Worm (Caenorhabditis elegans) whole organism, L4 larva: ENCODE results near the gene hphd-1.

Source experiments
- D1046.2 ChIP-seq: fragments of 200-800 bp; sonication (Bioruptor generic); IDR thresholded peaks from 2 replicates; pipeline ENCODE4 v1.3.6; 2022; ENCODE audit warnings: missing genetic modification characterization, missing compliant biosample characterization
- F26F4.8 ChIP-seq: fragments of 200-800 bp; sonication (Bioruptor generic); conservative IDR thresholded peaks from 2 replicates; pipeline ENCODE4 v1.3.6; 2022; ENCODE audit warnings: missing genetic modification characterization, missing compliant biosample characterization
- F37D6.2 ChIP-seq: sonication (generic microtip); optimal IDR thresholded peaks from 2 replicates; lab custom pipeline; 2016; ENCODE audit warnings: mild to moderate bottlenecking, missing genetic modification characterization, missing compliant biosample characterization
- F44E2.7 ChIP-seq: fragments of 200-800 bp; sonication (Bioruptor generic); IDR thresholded peaks from 2 replicates; pipeline ENCODE4 v2.1.2; 2022; ENCODE audit warnings: missing genetic modification characterization, missing compliant biosample characterization
- T26A8.4 ChIP-seq: fragments of 200-800 bp; sonication (Bioruptor generic); IDR thresholded peaks from 2 replicates; pipeline ENCODE4 v1.3.6; 2022; ENCODE audit warnings: missing genetic modification characterization, missing compliant biosample characterization
- Y5F2A.4 ChIP-seq: fragments of 200-800 bp; sonication (Bioruptor generic); optimal IDR thresholded peaks from 2 replicates; lab custom pipeline; 2018; ENCODE audit warnings: mild to moderate bottlenecking, missing genetic modification characterization, missing compliant biosample characterization
- attf-4 ChIP-seq: sonication (generic microtip); optimal IDR thresholded peaks from 3 replicates; lab custom pipeline; 2017; ENCODE audit warnings: missing biosample characterization, missing genetic modification characterization
- ceh-20 ChIP-seq: fragments of 200-800 bp; sonication (Bioruptor generic); IDR thresholded peaks from 2 replicates; pipeline ENCODE4 v1.3.6; 2022; ENCODE audit warnings: missing genetic modification reagents, missing genetic modification characterization, missing compliant biosample characterization
- ceh-28 ChIP-seq: fragments of 150-350 bp; optimal IDR thresholded peaks from 2 replicates; lab custom pipeline; 2014; ENCODE audit warnings: missing biosample characterization, missing genetic modification reagents, missing genetic modification characterization
- ceh-44 ChIP-seq: fragments of 200-800 bp; sonication (Bioruptor generic); IDR thresholded peaks from 2 replicates; pipeline ENCODE4 v1.3.6; 2022; ENCODE audit warnings: missing genetic modification reagents, missing genetic modification characterization, missing compliant biosample characterization
- ceh-82 ChIP-seq: sonication (generic microtip); optimal IDR thresholded peaks from 2 replicates; lab custom pipeline; 2017; ENCODE audit warnings: missing biosample characterization, missing genetic modification characterization
- daf-12 ChIP-seq: fragments of 150-350 bp; optimal IDR thresholded peaks from 2 replicates; lab custom pipeline; 2014; ENCODE audit warnings: missing biosample characterization, missing genetic modification reagents, missing genetic modification characterization
- daf-8 ChIP-seq: fragments of 200-800 bp; sonication (Bioruptor generic); IDR thresholded peaks from 2 replicates; pipeline ENCODE4 v1.3.6; 2022; ENCODE audit warnings: missing genetic modification characterization, missing compliant biosample characterization
- duxl-1 ChIP-seq: sonication (generic microtip); optimal IDR thresholded peaks from 2 replicates; lab custom pipeline; 2016; ENCODE audit warnings: mild to moderate bottlenecking, missing genetic modification characterization, moderate library complexity, missing compliant biosample characterization; ENCODE audit not compliant: poor library complexity
- dve-1 ChIP-seq: sonication (generic microtip); optimal IDR thresholded peaks from 2 replicates; lab custom pipeline; 2017; ENCODE audit warnings: antibody characterized with exemption, mild to moderate bottlenecking, missing genetic modification characterization, missing compliant biosample characterization; ENCODE audit not compliant: insufficient read depth
- egl-43 ChIP-seq: fragments of 200-800 bp; sonication (Bioruptor generic); IDR thresholded peaks from 2 replicates; pipeline ENCODE4 v1.3.6; 2022; ENCODE audit warnings: missing genetic modification reagents, missing genetic modification characterization, missing compliant biosample characterization
- hmg-1.1 ChIP-seq: fragments of 200-800 bp; sonication (Bioruptor generic); IDR thresholded peaks from 2 replicates; pipeline ENCODE4 v1.3.6; 2022; ENCODE audit warnings: missing genetic modification reagents, missing genetic modification characterization, missing compliant biosample characterization
- jun-1 ChIP-seq: fragments of 150-350 bp; optimal IDR thresholded peaks from 2 replicates; lab custom pipeline; 2014; ENCODE audit warnings: missing biosample characterization, missing genetic modification reagents, missing genetic modification characterization
- lin-29 ChIP-seq: fragments of 200-800 bp; sonication (Bioruptor generic); IDR thresholded peaks from 2 replicates; pipeline ENCODE4 v1.3.6; 2022; ENCODE audit warnings: missing genetic modification reagents, missing genetic modification characterization, missing compliant biosample characterization
- lin-39 ChIP-seq: fragments of 150-350 bp; optimal IDR thresholded peaks from 2 replicates; lab custom pipeline; 2014; ENCODE audit warnings: missing biosample characterization, missing genetic modification reagents, missing genetic modification characterization
- mxl-2 ChIP-seq: fragments of 200-800 bp; sonication (Bioruptor generic); conservative IDR thresholded peaks from 2 replicates; pipeline ENCODE4 v1.3.6; 2022; ENCODE audit warnings: missing genetic modification reagents, missing genetic modification characterization, missing compliant biosample characterization
- mxl-3 ChIP-seq: fragments of 200-800 bp; sonication (Bioruptor generic); optimal IDR thresholded peaks from 2 replicates; lab custom pipeline; 2018; ENCODE audit warnings: mild to moderate bottlenecking, missing genetic modification characterization, missing compliant biosample characterization
- nhr-10 ChIP-seq: fragments of 150-350 bp; optimal IDR thresholded peaks from 2 replicates; lab custom pipeline; 2014; ENCODE audit warnings: missing biosample characterization, missing genetic modification characterization
- nhr-11 ChIP-seq: fragments of 150-350 bp; optimal IDR thresholded peaks from 2 replicates; lab custom pipeline; 2014; ENCODE audit warnings: missing biosample characterization, missing genetic modification characterization
- nhr-111 ChIP-seq: fragments of 200-800 bp; sonication (Bioruptor generic); optimal IDR thresholded peaks from 2 replicates; lab custom pipeline; 2018; ENCODE audit warnings: mild to moderate bottlenecking, missing genetic modification characterization, missing compliant biosample characterization
- nhr-237 ChIP-seq: sonication (generic microtip); optimal IDR thresholded peaks from 2 replicates; lab custom pipeline; 2017; ENCODE audit warnings: missing biosample characterization, missing genetic modification characterization
- nhr-25 ChIP-seq: sonication (generic microtip); optimal IDR thresholded peaks from 2 replicates; lab custom pipeline; 2017; ENCODE audit warnings: missing genetic modification characterization, mild to moderate bottlenecking, missing compliant biosample characterization, antibody characterized with exemption, moderate library complexity, borderline replicate concordance; ENCODE audit not compliant: insufficient read depth
- nhr-42 ChIP-seq: fragments of 200-800 bp; sonication (Bioruptor generic); IDR thresholded peaks from 2 replicates; pipeline ENCODE4 v1.3.6; 2022; ENCODE audit warnings: missing genetic modification characterization, missing compliant biosample characterization
- nhr-77 ChIP-seq: fragments of 150-350 bp; optimal IDR thresholded peaks from 2 replicates; lab custom pipeline; 2014; ENCODE audit warnings: missing biosample characterization, missing genetic modification characterization
- pha-4 ChIP-seq, 2 experiments: fragments of 150-350 bp in 1 of 2; fragments of 200-800 bp in 1 of 2; sonication (Bioruptor generic) in 1 of 2; IDR thresholded peaks in 1 of 2; optimal IDR thresholded peaks in 1 of 2; 2 replicates each; pipeline versions ENCODE4 v1.3.6 to Lab custom; 2014 to 2022; ENCODE audit warnings: missing genetic modification characterization in 2 of 2, missing genetic modification reagents in 2 of 2, missing biosample characterization in 1 of 2, missing compliant biosample characterization in 1 of 2
- rbr-2 ChIP-seq: sonication (generic microtip); optimal IDR thresholded peaks from 2 replicates; lab custom pipeline; 2016; ENCODE audit warnings: missing genotype, missing genetic modification characterization, missing compliant biosample characterization
- sdz-12 ChIP-seq: fragments of 200-800 bp; sonication (Bioruptor generic); optimal IDR thresholded peaks from 2 replicates; lab custom pipeline; 2018; ENCODE audit warnings: mild to moderate bottlenecking, missing genetic modification characterization, missing compliant biosample characterization
- skn-1 ChIP-seq: fragments of 150-350 bp; optimal IDR thresholded peaks from 2 replicates; lab custom pipeline; 2014; ENCODE audit warnings: missing biosample characterization, missing genetic modification characterization
- snpc-1.2 ChIP-seq: fragments of 200-800 bp; sonication (Bioruptor generic); IDR thresholded peaks from 2 replicates; pipeline ENCODE4 v1.3.6; 2022; ENCODE audit warnings: missing genetic modification reagents, missing genetic modification characterization, missing compliant biosample characterization
- spr-3 ChIP-seq: fragments of 200-800 bp; sonication (Bioruptor generic); optimal IDR thresholded peaks from 2 replicates; lab custom pipeline; 2018; ENCODE audit warnings: mild to moderate bottlenecking, missing genetic modification characterization, missing compliant biosample characterization
- tag-97 ChIP-seq: fragments of 200-800 bp; sonication (Bioruptor generic); IDR thresholded peaks from 2 replicates; pipeline ENCODE4 v1.3.6; 2022; ENCODE audit warnings: missing genetic modification characterization, missing compliant biosample characterization
- unc-62 ChIP-seq, 3 experiments: fragments of 150-350 bp in 1 of 3; sonication (generic microtip); optimal IDR thresholded peaks in 2 of 3; peaks in 1 of 3; 1 replicate in 1 of 3; 2 replicates in 2 of 3; lab custom pipeline; 2014 to 2017; ENCODE audit warnings: missing biosample characterization in 3 of 3, missing genetic modification characterization in 3 of 3, missing genetic modification reagents in 3 of 3, missing genotype in 1 of 3
- zag-1 ChIP-seq: fragments of 150-350 bp; optimal IDR thresholded peaks from 2 replicates; lab custom pipeline; 2014; ENCODE audit warnings: missing biosample characterization, missing genetic modification characterization
- ztf-7 ChIP-seq: fragments of 150-350 bp; optimal IDR thresholded peaks from 2 replicates; lab custom pipeline; 2014; ENCODE audit warnings: missing biosample characterization, missing genetic modification characterization

Gene hphd-1

DNA sequence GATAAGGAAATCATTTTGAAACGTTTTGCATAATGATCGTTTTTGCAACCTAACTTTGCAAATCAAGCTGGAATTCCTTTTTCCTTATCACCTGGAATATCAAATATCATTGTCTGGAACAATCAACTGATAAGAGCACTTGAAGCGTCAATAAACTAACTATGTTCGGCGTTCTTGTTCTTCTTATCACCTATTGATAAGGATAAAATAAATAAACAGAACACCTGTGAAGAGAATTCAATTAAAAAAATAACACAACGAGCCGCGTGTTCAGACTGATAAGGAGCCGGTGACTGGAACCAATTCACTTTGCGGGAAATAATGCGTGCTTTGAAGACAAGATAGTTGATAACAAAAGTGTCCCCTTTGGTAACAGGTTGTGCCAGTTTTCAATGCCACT lies 16.2 kb downstream of the hphd-1 start, which contains the start of gene cyd-1 (continued):
- TF ChIP-seq dve-1 (tag; lab: Kevin White, UChicago) (peak; percentile 89), ceh-28 (tag; lab: Kevin White, UChicago) (no peak), zag-1 (no peak), hmg-1.1 (GFP tag; lab: Robert Waterston, UW) (no peak), ceh-44 (GFP tag; lab: Robert Waterston, UW) (no peak), F37D6.2 (tag; lab: Kevin White, UChicago) (no peak), F44E2.7 (GFP tag; lab: Robert Waterston, UW) (no peak), nhr-77 (peak; percentile 86), snpc-1.2 (no peak), skn-1 (tag; lab: Kevin White, UChicago) (no peak), lin-39 (tag; lab: Kevin White, UChicago) (no peak), lin-29 (GFP tag; lab: Robert Waterston, UW) (no peak), daf-12 (tag; lab: Kevin White, UChicago) (no peak), F26F4.8 (GFP tag; lab: Robert Waterston, UW) (no peak), sdz-12 (GFP tag; lab: Kevin White, UChicago) (no peak), ztf-7 (tag; lab: Kevin White, UChicago) (no peak), jun-1 (tag; lab: Kevin White, UChicago) (no peak), mxl-2 (GFP tag; lab: Robert Waterston, UW) (no peak), spr-3 (GFP tag; lab: Kevin White, UChicago) (no peak), nhr-10 (tag; lab: Kevin White, UChicago) (peak; percentile 12), Y5F2A.4 (GFP tag; lab: Kevin White, UChicago) (no peak)

DNA sequence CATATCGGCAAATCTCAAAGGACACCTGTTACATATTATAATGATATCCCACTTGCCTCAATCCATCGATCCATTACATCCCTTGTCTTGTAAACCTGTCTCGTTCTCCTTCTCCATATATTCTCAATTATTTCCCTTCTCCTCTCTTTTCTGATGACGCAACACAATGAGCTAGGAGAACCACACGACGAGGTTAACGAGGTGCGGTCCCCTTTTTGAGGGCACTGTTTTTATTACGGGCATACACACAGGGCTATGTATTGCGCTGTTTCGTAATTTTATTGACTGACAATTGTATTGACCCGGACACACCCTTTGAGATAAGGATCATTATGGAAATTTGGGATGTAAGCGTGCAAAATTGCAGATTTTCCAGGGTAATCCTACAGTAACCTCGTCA lies 17.7 kb downstream of the hphd-1 start:
- no peak for TF ChIP-seq duxl-1 (tag; lab: Kevin White, UChicago)
- TF ChIP-seq unc-62 (GFP tag; optimal IDR thresholded peaks at IDR 0.05 in 1 of 2; lab: Kevin White, UChicago) = peak in 1 of 2 experiments; percentile 0
- TF ChIP-seq unc-62 (tag; optimal IDR thresholded peaks at IDR 0.05; lab: Kevin White, UChicago) = no peak
- no peak for TF ChIP-seq nhr-237 (tag; lab: Kevin White, UChicago)
- TF ChIP-seq daf-8 = no peak
- TF ChIP-seq, all 104 proteins: peak for 1

DNA sequence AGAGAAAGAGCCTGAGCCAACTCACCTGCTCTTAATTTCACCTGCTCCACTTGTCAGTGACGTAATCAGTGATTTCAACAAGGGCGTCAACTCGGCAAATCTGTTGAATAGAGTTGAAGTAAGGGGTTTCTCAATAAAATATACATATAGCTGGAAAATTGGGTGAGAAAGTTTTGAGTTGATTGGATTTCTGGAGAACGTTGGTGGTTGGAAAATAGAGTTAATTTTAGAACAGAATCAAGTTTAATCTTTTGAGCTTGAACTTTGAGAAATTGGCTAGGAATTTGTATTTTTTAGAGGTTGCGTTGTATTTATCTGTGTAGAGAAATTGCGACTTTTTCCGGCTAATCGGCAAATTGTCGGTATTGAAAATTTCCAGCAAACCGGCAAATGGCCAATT lies 26.7 kb downstream of the hphd-1 start, which contains the start of gene Y38F1A.4:
Y38F1A.4 (minus strand) TSS at position 101 of the 400 bp plus-strand sequence.
- TF ChIP-seq daf-12 (tag; lab: Kevin White, UChicago) (no peak), rbr-2 (tag; lab: Kevin White, UChicago) (no peak), attf-4 (tag; lab: Kevin White, UChicago) (no peak), mxl-3 (GFP tag; lab: Kevin White, UChicago) (no peak), tag-97 (GFP tag; lab: Robert Waterston, UW) (no peak), nhr-11 (tag; lab: Kevin White, UChicago) (no peak), nhr-42 (GFP tag; lab: Robert Waterston, UW) (no peak), nhr-25 (no peak), nhr-111 (GFP tag; lab: Kevin White, UChicago) (no peak), T26A8.4 (GFP tag; lab: Robert Waterston, UW) (no peak), pha-4 (GFP tag; IDR thresholded peaks at IDR 0.05; lab: Robert Waterston, UW) (no peak), pha-4 (tag; optimal IDR thresholded peaks at IDR 0.05; lab: Kevin White, UChicago) (no peak), D1046.2 (no peak), ceh-82 (tag; lab: Kevin White, UChicago) (no peak), ceh-20 (no peak), egl-43 (GFP tag; lab: Robert Waterston, UW) (no peak)
